Worm (Caenorhabditis elegans) whole organism, midembryonic: Measurements from ENCODE around the gene nduf-2.2.

Source experiments
- T22C8.4 ChIP-seq: fragments of 200-800 bp; sonication (Bioruptor generic); IDR thresholded peaks from 2 replicates; pipeline ENCODE4 v1.3.6; 2022; ENCODE audit warnings: missing genetic modification characterization, missing compliant biosample characterization
- flt-1 ChIP-seq: fragments of 200-800 bp; sonication (Bioruptor generic); IDR thresholded peaks from 2 replicates; pipeline ENCODE4 v1.3.6; 2022; ENCODE audit warnings: missing genetic modification characterization, missing compliant biosample characterization
- klf-2 ChIP-seq: fragments of 200-800 bp; sonication (Bioruptor generic); conservative IDR thresholded peaks from 2 replicates; pipeline ENCODE4 v1.3.6; 2022; ENCODE audit warnings: missing genetic modification reagents, missing genetic modification characterization, missing compliant biosample characterization
- med-1 ChIP-seq: sonication (generic microtip); optimal IDR thresholded peaks from 2 replicates; lab custom pipeline; 2017; ENCODE audit warnings: missing genetic modification characterization, mild to moderate bottlenecking, missing compliant biosample characterization, antibody characterized with exemption, missing genetic modification reagents; ENCODE audit not compliant: insufficient read depth
- ref-1 ChIP-seq: fragments of 200-800 bp; sonication (Bioruptor generic); conservative IDR thresholded peaks from 2 replicates; pipeline ENCODE4 v1.3.6; 2022; ENCODE audit warnings: missing genetic modification reagents, missing genetic modification characterization, missing compliant biosample characterization
- tab-1 ChIP-seq: fragments of 200-800 bp; sonication (Bioruptor generic); IDR thresholded peaks from 2 replicates; pipeline ENCODE4 v1.3.6; 2022; ENCODE audit warnings: missing genetic modification characterization, missing compliant biosample characterization
- ztf-23 ChIP-seq: fragments of 200-800 bp; sonication (Bioruptor generic); IDR thresholded peaks from 2 replicates; pipeline ENCODE4 v1.3.6; 2022; ENCODE audit warnings: missing genetic modification reagents, missing genetic modification characterization, missing compliant biosample characterization
- ztf-29 ChIP-seq: fragments of 200-800 bp; sonication (Bioruptor generic); IDR thresholded peaks from 2 replicates; pipeline ENCODE4 v1.3.6; 2022; ENCODE audit warnings: missing genetic modification reagents, missing genetic modification characterization, missing compliant biosample characterization

DNA sequence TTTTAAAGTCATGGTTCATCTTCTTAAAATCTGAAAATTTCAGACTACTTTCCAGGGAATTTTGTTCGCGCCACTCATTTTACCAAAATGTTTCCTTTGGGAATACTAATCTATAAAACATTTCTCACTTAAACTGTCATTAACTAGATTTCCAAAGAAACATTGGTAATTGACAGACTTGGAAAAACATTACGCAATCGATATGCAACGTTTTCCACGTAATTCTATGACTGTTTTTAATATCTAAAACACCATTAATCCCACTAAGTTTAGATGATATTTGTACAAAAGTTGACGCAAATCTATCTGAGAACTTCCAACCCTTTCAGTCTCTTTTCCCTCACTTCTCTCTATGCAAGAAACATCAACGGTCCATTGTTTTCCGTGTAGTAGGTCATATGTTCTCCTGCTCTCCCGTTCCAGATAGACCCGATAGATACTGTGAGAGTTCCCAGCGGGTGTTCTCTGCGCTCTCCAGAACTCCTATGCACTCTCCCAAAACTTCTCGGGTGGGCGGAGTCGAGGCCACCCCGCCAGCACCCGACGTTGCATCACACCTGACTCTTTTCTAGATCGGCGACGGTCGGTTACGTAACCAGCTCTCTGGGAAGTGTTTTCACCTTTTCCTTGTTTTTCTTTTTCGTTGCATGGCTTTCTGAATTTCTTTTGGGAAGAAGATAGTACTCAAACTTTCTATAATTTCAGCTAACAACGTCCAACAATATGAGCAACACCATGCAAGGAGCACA is 13.4 kb downstream of the nduf-2.2 start, which contains the start of gene zip-8:
- TF ChIP-seq T22C8.4 (GFP tag; lab: Robert Waterston, UW) (no peak), ztf-23 (GFP tag; lab: Robert Waterston, UW) (no peak), flt-1 (GFP tag; lab: Robert Waterston, UW) (no peak), ztf-29 (no peak), tab-1 (GFP tag; lab: Robert Waterston, UW) (no peak), klf-2 (GFP tag; lab: Robert Waterston, UW) (no peak), ref-1 (no peak), med-1 (no peak)
